Worm (Caenorhabditis elegans) whole organism, young adult: ENCODE data around the gene clc-8.

Source experiments
- B0336.3 ChIP-seq: fragments of 200-800 bp; sonication (Bioruptor generic); IDR thresholded peaks from 2 replicates; pipeline ENCODE4 v1.3.6; 2022; ENCODE audit warnings: missing genetic modification characterization, missing compliant biosample characterization
- C17E4.6 ChIP-seq: fragments of 200-800 bp; sonication (Bioruptor generic); IDR thresholded peaks from 2 replicates; pipeline ENCODE4 v1.3.6; 2022; ENCODE audit warnings: missing genetic modification reagents, missing genetic modification characterization, missing compliant biosample characterization
- K12H6.12 ChIP-seq: fragments of 200-800 bp; sonication (Bioruptor generic); optimal IDR thresholded peaks from 2 replicates; lab custom pipeline; 2018; ENCODE audit warnings: mild to moderate bottlenecking, missing genetic modification characterization, missing compliant biosample characterization
- Y95B8A.8 ChIP-seq: fragments of 200-800 bp; sonication (Bioruptor generic); IDR thresholded peaks from 2 replicates; pipeline ENCODE4 v1.3.6; 2022; ENCODE audit warnings: missing genetic modification reagents, missing genetic modification characterization, missing compliant biosample characterization
- aptf-2 ChIP-seq: fragments of 200-800 bp; sonication (Bioruptor generic); conservative IDR thresholded peaks from 2 replicates; pipeline ENCODE4 v1.3.6; 2022; ENCODE audit warnings: missing genetic modification reagents, missing genetic modification characterization, missing compliant biosample characterization
- attf-6 ChIP-seq: fragments of 200-800 bp; sonication (Bioruptor generic); IDR thresholded peaks from 2 replicates; pipeline ENCODE4 v1.3.6; 2022; ENCODE audit warnings: missing genetic modification reagents, missing genetic modification characterization, missing compliant biosample characterization
- cebp-2 ChIP-seq: fragments of 200-800 bp; sonication (Bioruptor generic); IDR thresholded peaks from 2 replicates; pipeline ENCODE4 v1.3.6; 2022; ENCODE audit warnings: missing genetic modification characterization, missing compliant biosample characterization
- ceh-100 ChIP-seq: fragments of 200-800 bp; sonication (Bioruptor generic); IDR thresholded peaks from 2 replicates; pipeline ENCODE4 v1.3.6; 2022; ENCODE audit warnings: missing genetic modification reagents, missing genetic modification characterization, missing compliant biosample characterization
- ceh-79 ChIP-seq: sonication (generic microtip); optimal IDR thresholded peaks from 2 replicates; lab custom pipeline; 2017; ENCODE audit warnings: mild to moderate bottlenecking, missing genetic modification characterization, missing compliant biosample characterization
- chd-7 ChIP-seq: sonication (generic microtip); optimal IDR thresholded peaks from 2 replicates; lab custom pipeline; 2016; ENCODE audit warnings: mild to moderate bottlenecking, missing genetic modification characterization, moderate library complexity, missing compliant biosample characterization
- egrh-3 ChIP-seq: fragments of 200-800 bp; sonication (Bioruptor generic); IDR thresholded peaks from 2 replicates; pipeline ENCODE4 v1.3.6; 2022; ENCODE audit warnings: missing genetic modification reagents, missing genetic modification characterization, missing compliant biosample characterization
- him-1 ChIP-seq: sonication (generic microtip); optimal IDR thresholded peaks from 2 replicates; lab custom pipeline; 2016; ENCODE audit warnings: missing genotype, missing genetic modification reagents, missing genetic modification characterization, missing compliant biosample characterization
- hmg-1.2 ChIP-seq: fragments of 200-800 bp; sonication (Bioruptor generic); IDR thresholded peaks from 2 replicates; pipeline ENCODE4 v1.3.6; 2022; ENCODE audit warnings: missing genetic modification reagents, missing genetic modification characterization, missing compliant biosample characterization
- hsf-1 ChIP-seq: fragments of 200-800 bp; sonication (Bioruptor generic); IDR thresholded peaks from 2 replicates; pipeline ENCODE4 v1.3.6; 2022; ENCODE audit warnings: missing genetic modification reagents, missing genetic modification characterization, missing compliant biosample characterization
- lin-26 ChIP-seq: fragments of 200-800 bp; sonication (Bioruptor generic); IDR thresholded peaks from 2 replicates; pipeline ENCODE4 v1.3.6; 2022; ENCODE audit warnings: missing genetic modification reagents, missing genetic modification characterization, missing compliant biosample characterization
- lin-35 ChIP-seq, 3 experiments: fragments of 150-350 bp in 2 of 3; sonication (generic microtip) in 1 of 3; optimal IDR thresholded peaks; 2 replicates each; lab custom pipeline; 2014 to 2018; ENCODE audit warnings: missing biosample characterization in 3 of 3, missing genetic modification characterization in 3 of 3, missing genetic modification reagents in 3 of 3
- lin-54 ChIP-seq: fragments of 200-800 bp; sonication (Bioruptor generic); optimal IDR thresholded peaks from 2 replicates; lab custom pipeline; 2018; ENCODE audit warnings: mild to moderate bottlenecking, missing genetic modification characterization, missing compliant biosample characterization
- lir-1 ChIP-seq: fragments of 200-800 bp; sonication (Bioruptor generic); conservative IDR thresholded peaks from 2 replicates; pipeline ENCODE4 v1.3.6; 2022; ENCODE audit warnings: missing genetic modification reagents, missing genetic modification characterization, missing compliant biosample characterization
- nfyb-1 ChIP-seq: fragments of 200-800 bp; sonication (Bioruptor generic); IDR thresholded peaks from 2 replicates; pipeline ENCODE4 v1.3.6; 2022; ENCODE audit warnings: missing genetic modification reagents, missing genetic modification characterization, missing compliant biosample characterization
- pbrm-1 ChIP-seq: fragments of 200-800 bp; sonication (Bioruptor generic); IDR thresholded peaks from 2 replicates; pipeline ENCODE4 v1.3.6; 2022; ENCODE audit warnings: missing genetic modification reagents, missing genetic modification characterization, missing compliant biosample characterization
- pha-4 ChIP-seq: fragments of 150-350 bp; sonication (generic microtip); optimal IDR thresholded peaks from 2 replicates; lab custom pipeline; 2014; ENCODE audit warnings: missing biosample characterization, missing genetic modification reagents, missing genetic modification characterization
- sdz-38 ChIP-seq: sonication (generic microtip); optimal IDR thresholded peaks from 2 replicates; lab custom pipeline; 2016; ENCODE audit warnings: missing genotype, missing genetic modification characterization, missing compliant biosample characterization
- snpc-1.1 ChIP-seq: sonication (generic microtip); optimal IDR thresholded peaks from 2 replicates; lab custom pipeline; 2017; ENCODE audit warnings: missing genetic modification characterization, mild to moderate bottlenecking, missing compliant biosample characterization, antibody characterized with exemption, moderate library complexity, missing genotype, missing genetic modification reagents; ENCODE audit not compliant: insufficient read depth
- snpc-1.3 ChIP-seq: sonication (generic microtip); optimal IDR thresholded peaks from 2 replicates; lab custom pipeline; 2017; ENCODE audit warnings: missing genetic modification characterization, mild to moderate bottlenecking, missing compliant biosample characterization, antibody characterized with exemption, moderate library complexity, missing genotype, missing genetic modification reagents; ENCODE audit not compliant: insufficient read depth
- snpc-4 ChIP-seq, 5 experiments: fragments of 150-350 bp in 1 of 5; sonication (generic microtip) in 4 of 5; optimal IDR thresholded peaks; 2 replicates each; lab custom pipeline; 2014 to 2018; ENCODE audit warnings: missing genetic modification characterization in 5 of 5, missing biosample characterization in 3 of 5, antibody characterized with exemption in 2 of 5, mild to moderate bottlenecking in 2 of 5, missing compliant biosample characterization in 2 of 5, missing genotype in 2 of 5, moderate library complexity in 2 of 5, missing genetic modification reagents in 1 of 5
- somi-1 ChIP-seq: fragments of 200-800 bp; sonication (Bioruptor generic); optimal IDR thresholded peaks from 2 replicates; lab custom pipeline; 2018; ENCODE audit warnings: mild to moderate bottlenecking, missing genetic modification characterization, missing compliant biosample characterization
- tlf-1 ChIP-seq: fragments of 200-800 bp; sonication (Bioruptor generic); optimal IDR thresholded peaks from 2 replicates; lab custom pipeline; 2018; ENCODE audit warnings: mild to moderate bottlenecking, missing genetic modification characterization, missing compliant biosample characterization
- unc-62 ChIP-seq: fragments of 150-350 bp; optimal IDR thresholded peaks from 2 replicates; lab custom pipeline; 2014; ENCODE audit warnings: missing biosample characterization, missing genetic modification reagents, missing genetic modification characterization
- xnd-1 ChIP-seq: sonication (generic microtip); optimal IDR thresholded peaks from 2 replicates; lab custom pipeline; 2016; ENCODE audit warnings: missing genotype, missing genetic modification reagents, missing genetic modification characterization, missing compliant biosample characterization

clc-8 gene

DNA sequence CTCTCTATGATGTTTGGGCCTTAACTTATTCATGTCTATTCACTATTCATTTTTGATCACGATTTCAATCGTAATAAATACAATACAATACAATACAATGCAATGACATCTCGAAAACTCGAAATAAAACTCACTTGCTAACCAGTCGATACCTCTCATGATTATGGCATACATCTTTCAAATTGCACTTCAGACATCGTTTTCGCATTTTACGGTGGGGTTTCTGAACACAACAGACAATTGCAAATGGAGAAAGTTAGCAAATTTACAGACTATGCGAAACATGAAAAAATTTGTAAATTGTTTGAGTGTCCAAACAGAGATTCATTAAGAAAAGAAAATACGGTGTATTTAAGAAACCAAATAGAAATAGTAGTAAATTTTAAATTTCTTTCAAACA lies 10.5 kb upstream of the clc-8 start, which contains the start of gene paqr-3:
Gene paqr-3, minus strand, starts transcription at position 210 of the 400 bp plus-strand sequence.
- TF ChIP-seq snpc-4 (GFP tag; optimal IDR thresholded peaks at IDR 0.05; lab: Kevin White, UChicago): no peak
- peak in 2 of 4 experiments; percentile 32 to 57 for TF ChIP-seq snpc-4 (tag; optimal IDR thresholded peaks at IDR 0.05; lab: Kevin White, UChicago)
- TF ChIP-seq attf-6 (GFP tag; lab: Robert Waterston, UW): peak; percentile 81
- no peak for TF ChIP-seq lin-54 (GFP tag; lab: Kevin White, UChicago)

DNA sequence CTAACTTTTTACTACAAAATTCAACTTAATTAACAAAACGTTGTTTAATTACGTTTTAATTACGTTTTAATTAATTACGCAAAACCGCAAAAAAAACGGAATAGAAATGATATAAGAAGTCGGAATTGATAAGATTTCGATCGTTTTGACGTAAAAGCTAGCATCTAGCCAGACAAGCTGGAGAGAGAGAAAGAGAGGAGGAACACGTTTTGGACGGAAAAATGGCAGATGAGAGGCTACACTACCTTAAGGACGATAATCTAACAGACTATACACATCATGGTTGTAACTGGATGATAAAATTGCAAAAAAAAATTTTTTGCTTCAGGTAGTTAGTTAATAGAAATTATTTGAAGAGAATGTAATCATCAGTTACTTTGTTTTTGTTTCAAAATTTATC lies 9.7 kb upstream of the clc-8 start:
- no peak for TF ChIP-seq xnd-1 (tag; lab: Kevin White, UChicago)
- TF ChIP-seq Y95B8A.8 (GFP tag; lab: Robert Waterston, UW): no peak
- TF ChIP-seq K12H6.12 (tag; lab: Kevin White, UChicago): no peak
- TF ChIP-seq tlf-1 (GFP tag; lab: Kevin White, UChicago): no peak
- TF ChIP-seq hsf-1 (GFP tag; lab: Robert Waterston, UW): no peak
- TF ChIP-seq lir-1: no peak
- no peak for TF ChIP-seq ceh-79
- no peak for TF ChIP-seq lin-35 (GFP tag; optimal IDR thresholded peaks at IDR 0.05; lab: Kevin White, UChicago)
- no peak for TF ChIP-seq chd-7 (tag; lab: Kevin White, UChicago)
- TF ChIP-seq unc-62 (GFP tag; lab: Kevin White, UChicago): no peak
- TF ChIP-seq B0336.3 (GFP tag; lab: Robert Waterston, UW): no peak
- no peak for TF ChIP-seq aptf-2 (GFP tag; lab: Robert Waterston, UW)
- no peak for TF ChIP-seq egrh-3 (GFP tag; lab: Robert Waterston, UW)
- TF ChIP-seq nfyb-1 (GFP tag; lab: Robert Waterston, UW): no peak
- TF ChIP-seq pha-4 (tag; lab: Kevin White, UChicago): no peak
- no peak for TF ChIP-seq cebp-2 (GFP tag; lab: Robert Waterston, UW)
- no peak for TF ChIP-seq him-1 (tag; lab: Kevin White, UChicago)
- TF ChIP-seq snpc-1.3 (tag; lab: Kevin White, UChicago): no peak
- TF ChIP-seq C17E4.6 (GFP tag; lab: Robert Waterston, UW): no peak

DNA sequence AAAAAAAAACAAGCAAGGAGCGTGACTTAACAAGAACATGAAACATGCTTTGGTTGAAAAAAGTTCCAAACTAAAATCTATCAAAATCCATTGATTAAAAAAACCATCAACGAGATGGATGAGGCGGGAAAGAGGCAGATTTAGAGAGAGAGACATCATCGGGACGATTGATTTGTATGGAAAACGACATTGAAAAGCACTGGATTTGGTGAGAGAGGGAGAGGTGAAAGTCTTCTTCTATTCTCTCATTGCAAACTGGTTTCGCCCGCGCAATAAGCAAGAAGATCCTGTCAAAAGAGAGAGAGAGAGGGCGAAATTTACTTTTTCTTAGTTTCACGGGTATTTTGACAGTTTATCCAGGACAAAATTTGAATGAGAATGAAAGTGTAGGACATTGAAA lies 8.8 kb upstream of the clc-8 start:
- TF ChIP-seq snpc-4 (GFP tag; optimal IDR thresholded peaks at IDR 0.05; lab: Kevin White, UChicago) (no peak), snpc-4 (tag; optimal IDR thresholded peaks at IDR 0.05; lab: Kevin White, UChicago) (peak in 2 of 4 experiments; percentile 9 to 30), sdz-38 (tag; lab: Kevin White, UChicago) (no peak)
- TF ChIP-seq, all 124 proteins: peak for 1

DNA sequence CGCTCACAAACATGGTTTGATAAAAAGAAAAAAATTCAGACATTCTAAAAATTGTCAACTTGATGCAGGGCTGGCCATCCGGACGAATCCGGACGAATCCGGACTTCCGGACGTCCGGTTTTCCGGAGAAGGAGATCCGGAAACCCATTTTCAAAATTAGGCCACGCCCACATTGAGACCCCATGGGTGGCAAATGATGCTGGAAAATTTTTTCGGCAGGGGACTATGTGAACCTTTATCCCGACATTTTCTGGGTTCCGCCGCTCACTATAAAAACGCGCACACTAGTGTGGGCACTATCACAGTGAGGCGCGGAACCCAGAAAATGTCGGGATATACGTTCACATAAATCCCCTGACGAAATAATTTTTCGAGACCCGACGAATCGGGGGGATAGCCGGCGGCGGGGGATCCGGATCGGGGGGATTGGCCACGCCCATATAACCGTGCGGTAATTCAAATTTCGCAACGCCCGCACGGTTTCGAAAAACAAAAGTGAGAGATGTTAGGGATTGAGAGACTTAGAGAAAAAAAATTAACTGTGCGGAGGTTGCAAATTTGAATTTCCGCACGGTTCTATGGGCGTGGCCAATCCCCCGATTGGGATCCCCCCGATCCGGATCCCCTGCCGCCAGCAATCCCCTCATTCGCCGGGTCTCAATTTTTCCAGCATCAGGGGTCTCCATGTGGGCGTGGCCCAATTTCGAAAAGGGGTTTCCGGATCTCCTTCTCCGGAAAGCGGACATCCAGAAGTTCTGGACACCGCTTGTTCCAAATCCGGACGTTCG lies 6.0 kb upstream of the clc-8 start:
- TF ChIP-seq attf-6 (GFP tag; lab: Robert Waterston, UW) (peak; percentile 94), lin-26 (GFP tag; lab: Robert Waterston, UW) (no peak), somi-1 (GFP tag; lab: Kevin White, UChicago) (no peak), snpc-1.1 (tag; lab: Kevin White, UChicago) (peak; percentile 48), hmg-1.2 (GFP tag; lab: Robert Waterston, UW) (peak; percentile 75), ceh-100 (GFP tag; lab: Robert Waterston, UW) (peak; percentile 52), pbrm-1 (GFP tag; lab: Robert Waterston, UW) (peak; percentile 42; the same call in 1 of the 2 replicates), egrh-3 (GFP tag; lab: Robert Waterston, UW) (peak; percentile 37; the same call in 1 of the 2 replicates), snpc-4 (GFP tag; optimal IDR thresholded peaks at IDR 0.05; lab: Kevin White, UChicago) (peak; percentile 65), snpc-4 (tag; optimal IDR thresholded peaks at IDR 0.05; lab: Kevin White, UChicago) (peak; percentile 23 to 93 (median 34))
